Fruit fly (Drosophila melanogaster) whole organism, embryonic: ENCODE measurements around the gene PIG-S.
A peak's percentile ranks its signal among the peaks of the same experiment; 100 is the strongest.

Experiments
- Aef1 ChIP-seq: fragments of 200-800 bp; sonication (Bioruptor generic); IDR thresholded peaks from 3 replicates; pipeline ENCODE4 v1.3.6; 2022; ENCODE audit warnings: missing biosample characterization, missing genetic modification characterization
- CG10147 ChIP-seq: fragments of 200-800 bp; sonication (Bioruptor generic); optimal IDR thresholded peaks from 2 replicates; lab custom pipeline; 2019; ENCODE audit warnings: missing biosample characterization, mild to moderate bottlenecking, missing genetic modification characterization, moderate library complexity
- CG11093 ChIP-seq: fragments of 200-800 bp; sonication (Bioruptor generic); IDR thresholded peaks from 3 replicates; pipeline ENCODE4 v1.3.6; 2022; ENCODE audit warnings: missing biosample characterization, missing genetic modification characterization
- CG12391 ChIP-seq: fragments of 200-800 bp; sonication (Bioruptor generic); optimal IDR thresholded peaks from 3 replicates; lab custom pipeline; 2018; ENCODE audit warnings: missing biosample characterization, mild to moderate bottlenecking, missing genetic modification characterization, moderate library complexity
- CG13624 ChIP-seq: fragments of 200-800 bp; sonication (Bioruptor generic); optimal IDR thresholded peaks from 2 replicates; lab custom pipeline; 2016; ENCODE audit warnings: missing biosample characterization, missing genetic modification characterization
- CG14965 ChIP-seq: fragments of 200-800 bp; sonication (Bioruptor generic); optimal IDR thresholded peaks from 2 replicates; lab custom pipeline; 2016; ENCODE audit warnings: missing biosample characterization, missing genetic modification characterization, borderline replicate concordance
- CG1602 ChIP-seq: fragments of 200-800 bp; sonication (Bioruptor generic); optimal IDR thresholded peaks from 3 replicates; lab custom pipeline; 2016; ENCODE audit warnings: missing biosample characterization, missing genetic modification characterization
- CG16815 ChIP-seq: fragments of 200-800 bp; sonication (Bioruptor generic); optimal IDR thresholded peaks from 3 replicates; lab custom pipeline; 2017; ENCODE audit warnings: missing biosample characterization, mild to moderate bottlenecking, missing genetic modification characterization
- CG17328 ChIP-seq: fragments of 200-800 bp; sonication (Bioruptor generic); IDR thresholded peaks from 2 replicates; pipeline ENCODE4 v1.3.6; 2022; ENCODE audit warnings: missing biosample characterization, missing genetic modification characterization
- CG17912 ChIP-seq: fragments of 200-800 bp; sonication (Bioruptor generic); optimal IDR thresholded peaks from 2 replicates; lab custom pipeline; 2018; ENCODE audit warnings: missing biosample characterization, mild to moderate bottlenecking, missing genetic modification characterization
- CG1832 ChIP-seq: fragments of 200-800 bp; sonication (Bioruptor generic); optimal IDR thresholded peaks from 2 replicates; lab custom pipeline; 2017; ENCODE audit warnings: missing biosample characterization, mild to moderate bottlenecking, missing genetic modification characterization, inconsistent platforms
- CG2129 ChIP-seq: fragments of 200-800 bp; sonication (Bioruptor generic); IDR thresholded peaks from 2 replicates; pipeline ENCODE4 v1.3.6; 2022; ENCODE audit warnings: missing biosample characterization, missing genetic modification characterization; ENCODE audit not compliant: partially characterized antibody
- CG30403 ChIP-seq: fragments of 200-800 bp; sonication (Bioruptor generic); optimal IDR thresholded peaks from 3 replicates; lab custom pipeline; 2016; ENCODE audit warnings: missing biosample characterization, missing genetic modification characterization
- CG3281 ChIP-seq: fragments of 200-800 bp; sonication (Bioruptor generic); optimal IDR thresholded peaks from 3 replicates; lab custom pipeline; 2017; ENCODE audit warnings: missing biosample characterization, mild to moderate bottlenecking, missing genetic modification characterization
- CG33557 ChIP-seq: fragments of 200-800 bp; sonication (Bioruptor generic); optimal IDR thresholded peaks from 2 replicates; lab custom pipeline; 2019; ENCODE audit warnings: missing biosample characterization, mild to moderate bottlenecking, missing genetic modification characterization, moderate library complexity
- CG3847 ChIP-seq: fragments of 200-800 bp; sonication (Bioruptor generic); IDR thresholded peaks from 2 replicates; pipeline ENCODE4 v1.3.6; 2022; ENCODE audit warnings: missing biosample characterization, missing genetic modification characterization
- CG4820 ChIP-seq: fragments of 200-800 bp; sonication (Bioruptor generic); optimal IDR thresholded peaks from 3 replicates; lab custom pipeline; 2016; ENCODE audit warnings: missing biosample characterization, missing genetic modification characterization
- Dbx ChIP-seq: fragments of 200-800 bp; sonication (Bioruptor generic); IDR thresholded peaks from 3 replicates; pipeline ENCODE4 v1.3.6; 2022; ENCODE audit warnings: missing biosample characterization, missing genetic modification characterization
- Dref ChIP-seq: fragments of 200-800 bp; sonication (Bioruptor generic); IDR thresholded peaks from 2 replicates; pipeline ENCODE4 v1.3.6; 2022; ENCODE audit warnings: missing biosample characterization, missing genetic modification characterization
- Eip74EF ChIP-seq, 2 experiments: fragments of 200-800 bp in 1 of 2; fragments of >200 bp in 1 of 2; sonication (Bioruptor generic) in 1 of 2; optimal IDR thresholded peaks; 2 replicates each; lab custom pipeline; 2017 to 2019; ENCODE audit warnings: missing biosample characterization in 2 of 2, missing genetic modification characterization in 2 of 2, mild to moderate bottlenecking in 1 of 2, moderate library complexity in 1 of 2
- Gsc ChIP-seq: fragments of 200-800 bp; sonication (Bioruptor generic); IDR thresholded peaks from 2 replicates; pipeline ENCODE4 v1.3.6; 2022; ENCODE audit warnings: missing biosample characterization, missing genetic modification characterization
- H15 ChIP-seq: fragments of 200-800 bp; sonication (Bioruptor generic); IDR thresholded peaks from 3 replicates; pipeline ENCODE4 v1.3.6; 2022; ENCODE audit warnings: missing biosample characterization, missing genetic modification characterization
- Lhr ChIP-seq: fragments of 200-800 bp; sonication (Bioruptor generic); optimal IDR thresholded peaks from 3 replicates; lab custom pipeline; 2017; ENCODE audit warnings: mild to moderate bottlenecking, missing biosample characterization, missing genetic modification reagents, missing genetic modification characterization
- Opbp ChIP-seq: fragments of 200-800 bp; sonication (Bioruptor generic); IDR thresholded peaks from 3 replicates; pipeline ENCODE4 v1.3.6; 2022; ENCODE audit warnings: missing biosample characterization, missing genetic modification characterization; ENCODE audit not compliant: partially characterized antibody
- Six4 ChIP-seq: fragments of 200-800 bp; sonication (Bioruptor generic); optimal IDR thresholded peaks from 2 replicates; lab custom pipeline; 2016; ENCODE audit warnings: missing biosample characterization, missing genetic modification characterization
- Sry-β ChIP-seq: fragments of 200-800 bp; sonication (Bioruptor generic); optimal IDR thresholded peaks from 2 replicates; lab custom pipeline; 2018; ENCODE audit warnings: missing biosample characterization, mild to moderate bottlenecking, missing genetic modification characterization, moderate library complexity
- Usf ChIP-seq: fragments of 200-800 bp; sonication (Bioruptor generic); optimal IDR thresholded peaks from 2 replicates; lab custom pipeline; 2017; ENCODE audit warnings: missing genotype, missing biosample characterization, missing genetic modification characterization
- Xrp1 ChIP-seq: fragments of 200-800 bp; sonication (Bioruptor generic); IDR thresholded peaks from 2 replicates; pipeline ENCODE4 v1.3.6; 2022; ENCODE audit warnings: missing biosample characterization, missing genetic modification characterization
- ap ChIP-seq: fragments of 200-800 bp; sonication (Bioruptor generic); IDR thresholded peaks from 2 replicates; pipeline ENCODE4 v1.3.6; 2022; ENCODE audit warnings: missing biosample characterization, missing genetic modification characterization
- caup ChIP-seq: fragments of 200-800 bp; sonication (Bioruptor generic); optimal IDR thresholded peaks from 3 replicates; lab custom pipeline; 2017; ENCODE audit warnings: missing biosample characterization, mild to moderate bottlenecking, missing genetic modification characterization, moderate library complexity; ENCODE audit not compliant: severe bottlenecking
- chinmo ChIP-seq: fragments of 200-800 bp; sonication (Bioruptor generic); IDR thresholded peaks from 4 replicates; pipeline ENCODE4 v1.3.6; 2022; ENCODE audit warnings: missing biosample characterization, missing genetic modification characterization; ENCODE audit not compliant: partially characterized antibody
- croc ChIP-seq: fragments of 200-800 bp; sonication (Bioruptor generic); conservative IDR thresholded peaks from 3 replicates; pipeline ENCODE4 v1.3.6; 2022; ENCODE audit warnings: missing biosample characterization, missing genetic modification characterization
- crp ChIP-seq, 2 experiments: fragments of 200-800 bp; sonication (Bioruptor generic); optimal IDR thresholded peaks; 2 replicates in 1 of 2; 3 replicates in 1 of 2; lab custom pipeline; 2017; ENCODE audit warnings: missing biosample characterization in 2 of 2, missing genetic modification characterization in 2 of 2, mild to moderate bottlenecking in 1 of 2, moderate library complexity in 1 of 2
- dimm ChIP-seq: fragments of 200-800 bp; sonication (Bioruptor generic); IDR thresholded peaks from 2 replicates; pipeline ENCODE4 v1.3.6; 2022; ENCODE audit warnings: missing biosample characterization, missing genetic modification characterization
- exex ChIP-seq: fragments of 200-800 bp; sonication (Bioruptor generic); optimal IDR thresholded peaks from 4 replicates; lab custom pipeline; 2018; ENCODE audit warnings: missing biosample characterization, mild to moderate bottlenecking, missing genetic modification characterization, moderate library complexity
- fd96Cb ChIP-seq: fragments of 200-800 bp; sonication (Bioruptor generic); optimal IDR thresholded peaks from 2 replicates; lab custom pipeline; 2018; ENCODE audit warnings: missing biosample characterization, mild to moderate bottlenecking, missing genetic modification characterization, moderate library complexity
- gfzf ChIP-seq: fragments of 200-800 bp; sonication (Bioruptor generic); optimal IDR thresholded peaks from 2 replicates; lab custom pipeline; 2016; ENCODE audit warnings: missing biosample characterization, mild to moderate bottlenecking, missing genetic modification characterization, moderate library complexity
- hb ChIP-seq: fragments of 200-800 bp; sonication (Bioruptor generic); IDR thresholded peaks from 3 replicates; pipeline ENCODE4 v1.3.6; 2022; ENCODE audit warnings: missing biosample characterization, missing genetic modification characterization; ENCODE audit not compliant: partially characterized antibody
- ind ChIP-seq: fragments of 200-800 bp; sonication (Bioruptor generic); optimal IDR thresholded peaks from 3 replicates; lab custom pipeline; 2016; ENCODE audit warnings: missing biosample characterization, missing genetic modification characterization
- lmd ChIP-seq: fragments of 200-800 bp; sonication (Bioruptor generic); IDR thresholded peaks from 2 replicates; pipeline ENCODE4 v1.3.6; 2022; ENCODE audit warnings: missing biosample characterization, missing genetic modification characterization
- lola ChIP-seq, 3 experiments: fragments of >200 bp in 2 of 3; fragments of 200-800 bp in 1 of 3; sonication (Bioruptor generic) in 1 of 3; optimal IDR thresholded peaks; 2 replicates each; lab custom pipeline; 2017 to 2019; ENCODE audit warnings: missing biosample characterization in 3 of 3, missing genetic modification characterization in 3 of 3, mild to moderate bottlenecking in 1 of 3, moderate library complexity in 1 of 3
- peb ChIP-seq: fragments of 200-800 bp; sonication (Bioruptor generic); IDR thresholded peaks from 2 replicates; pipeline ENCODE4 v1.3.6; 2022; ENCODE audit warnings: missing biosample characterization, missing genetic modification characterization
- pita ChIP-seq: fragments of 200-800 bp; sonication (Bioruptor generic); optimal IDR thresholded peaks from 2 replicates; lab custom pipeline; 2017; ENCODE audit warnings: missing biosample characterization, mild to moderate bottlenecking, missing genetic modification characterization
- ro ChIP-seq: fragments of 200-800 bp; sonication (Bioruptor generic); IDR thresholded peaks from 2 replicates; pipeline ENCODE4 v1.3.6; 2022; ENCODE audit warnings: missing biosample characterization, missing genetic modification characterization
- sens-2 ChIP-seq: fragments of 200-800 bp; sonication (Bioruptor generic); IDR thresholded peaks from 2 replicates; pipeline ENCODE4 v1.3.6; 2022; ENCODE audit warnings: missing biosample characterization, missing genetic modification characterization
- sob ChIP-seq: fragments of 200-800 bp; sonication (Bioruptor generic); IDR thresholded peaks from 2 replicates; pipeline ENCODE4 v1.3.6; 2022; ENCODE audit warnings: missing biosample characterization, missing genetic modification characterization
- sug ChIP-seq: fragments of 200-800 bp; optimal IDR thresholded peaks from 2 replicates; lab custom pipeline; 2019; ENCODE audit warnings: missing biosample characterization, mild to moderate bottlenecking, missing genetic modification characterization, moderate library complexity

PIG-S gene

DNA sequence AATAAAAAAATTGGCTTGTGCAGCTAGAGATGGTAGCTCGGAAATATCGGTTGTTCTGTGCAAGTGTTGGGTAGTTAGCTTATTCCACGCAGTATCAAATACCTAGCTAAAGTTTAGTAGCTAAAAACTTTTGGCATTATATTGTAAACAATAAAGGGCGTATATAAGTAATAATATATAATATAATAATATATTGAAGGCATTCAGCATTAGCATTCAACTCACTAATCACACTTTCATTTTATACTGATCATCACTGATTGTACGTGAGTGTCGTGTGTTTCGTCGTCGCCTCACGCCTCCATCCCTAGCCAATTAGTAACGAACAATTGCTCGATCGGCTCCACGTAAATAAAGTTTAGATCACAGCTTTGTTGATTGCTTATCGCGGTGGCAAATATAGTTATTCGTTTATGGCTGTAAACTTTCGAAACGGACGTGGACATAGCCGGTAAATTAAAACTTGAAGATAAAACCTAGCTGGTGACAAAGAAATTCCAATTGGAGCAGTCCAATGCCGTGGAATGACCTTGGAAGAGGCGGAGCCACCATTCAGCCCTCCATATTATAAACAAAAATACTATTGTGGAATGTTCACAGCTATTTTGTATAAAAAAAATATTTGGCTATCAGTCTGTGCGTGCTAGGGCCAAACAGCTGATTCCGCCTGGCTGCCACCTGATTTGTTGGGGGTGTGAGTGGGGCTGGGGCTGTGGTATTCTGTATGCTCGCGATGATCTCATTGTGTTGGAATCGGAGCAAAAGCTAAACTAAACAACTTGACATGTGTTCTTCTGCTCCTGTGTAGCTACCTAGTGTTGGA lies at the start of gene PIG-S, which contains the start of the genes sud1 and CG11168 (continued):
- TF ChIP-seq Eip74EF (GFP tag; optimal IDR thresholded peaks at IDR 0.05; lab: Kevin White, UChicago) (no peak), CG11093 (GFP tag; lab: Robert Waterston, UW) (no peak), Sry-β (GFP tag; lab: Kevin White, UChicago) (peak; percentile 98), crp (GFP tag; optimal IDR thresholded peaks at IDR 0.05; lab: Kevin White, UChicago) (peak; percentile 26 to 76), exex (peak; percentile 54), CG14965 (no peak), sob (GFP tag; lab: Robert Waterston, UW) (peak; percentile 65; the same call in 1 of the 2 replicates), lola (GFP tag; optimal IDR thresholded peaks at IDR 0.05; lab: Kevin White, UChicago) (peak in 1 of 3 experiments; percentile 67), CG33557 (GFP tag; lab: Kevin White, UChicago) (peak; percentile 38), CG1602 (GFP tag; lab: Kevin White, UChicago) (peak; percentile 65), CG17328 (peak; percentile 50), pita (GFP tag; lab: Kevin White, UChicago) (no peak), Opbp (GFP tag; lab: Robert Waterston, UW) (peak; percentile 79), Six4 (GFP tag; lab: Kevin White, UChicago) (peak; percentile 25), hb (GFP tag; lab: Robert Waterston, UW) (peak; percentile 92), CG10147 (GFP tag; lab: Kevin White, UChicago) (peak; percentile 32), chinmo (GFP tag; lab: Robert Waterston, UW) (peak; percentile 85; the same call in 2 of the 4 replicates), CG17912 (GFP tag; lab: Kevin White, UChicago) (no peak), CG12391 (tag; lab: Kevin White, UChicago) (peak; percentile 81), CG3847 (GFP tag; lab: Robert Waterston, UW) (peak; percentile 76), CG30403 (GFP tag; lab: Kevin White, UChicago) (peak; percentile 65), H15 (GFP tag; lab: Robert Waterston, UW) (0 out of 3 replicates have a peak, but pooled peaks have one; percentile 29), ap (GFP tag; lab: Robert Waterston, UW) (0 out of 2 replicates have a peak, but pooled peaks have one; percentile 10), ro (GFP tag; lab: Robert Waterston, UW) (peak; percentile 31; the same call in 1 of the 2 replicates), CG13624 (GFP tag; lab: Kevin White, UChicago) (no peak), croc (GFP tag; lab: Robert Waterston, UW) (peak; percentile 53; the same call in 2 of the 3 replicates), CG4820 (GFP tag; lab: Kevin White, UChicago) (peak; percentile 30), dimm (GFP tag; lab: Robert Waterston, UW) (no peak), Lhr (GFP tag; lab: Kevin White, UChicago) (peak; percentile 27), Aef1 (GFP tag; lab: Robert Waterston, UW) (peak; percentile 68), Dref (GFP tag; lab: Robert Waterston, UW) (0 out of 2 replicates have a peak, but pooled peaks have one; percentile 23), gfzf (GFP tag; lab: Kevin White, UChicago) (peak; percentile 1), CG16815 (GFP tag; lab: Kevin White, UChicago) (peak; percentile 54), Xrp1 (GFP tag; lab: Robert Waterston, UW) (peak; percentile 68), Dbx (GFP tag; lab: Robert Waterston, UW) (peak; percentile 59; the same call in 2 of the 3 replicates), Gsc (GFP tag; lab: Robert Waterston, UW) (no peak), CG3281 (GFP tag; lab: Kevin White, UChicago) (no peak), lmd (peak; percentile 80), peb (GFP tag; lab: Robert Waterston, UW) (peak; percentile 38; the same call in 1 of the 2 replicates), fd96Cb (tag; lab: Kevin White, UChicago) (peak; percentile 63), caup (GFP tag; lab: Kevin White, UChicago) (peak; percentile 50), CG2129 (GFP tag; lab: Robert Waterston, UW) (peak; percentile 87), ind (GFP tag; lab: Kevin White, UChicago) (peak; percentile 73), CG1832 (GFP tag; lab: Kevin White, UChicago) (no peak), sens-2 (no peak), sug (tag; lab: Kevin White, UChicago) (no peak), Usf (GFP tag; lab: Kevin White, UChicago) (peak; percentile 49)
